Fruit fly (Drosophila melanogaster) whole organism, wandering third instar larva: ENCODE measurements around the gene CG7246.

Experiments
- Abd-B ChIP-seq: fragments of >200 bp; optimal IDR thresholded peaks from 2 replicates; lab custom pipeline; 2017; ENCODE audit warnings: missing biosample characterization, missing genetic modification characterization
- CG32264 ChIP-seq: fragments of 200-800 bp; sonication (Bioruptor generic); optimal IDR thresholded peaks from 2 replicates; lab custom pipeline; 2016; ENCODE audit warnings: missing biosample characterization, missing genetic modification characterization
- CG9705 ChIP-seq: fragments of 200-800 bp; sonication (Bioruptor generic); optimal IDR thresholded peaks from 2 replicates; lab custom pipeline; 2018; ENCODE audit warnings: missing biosample characterization, mild to moderate bottlenecking, missing genetic modification characterization
- CrebA ChIP-seq: fragments of 200-800 bp; sonication (Bioruptor generic); optimal IDR thresholded peaks from 2 replicates; lab custom pipeline; 2016; ENCODE audit warnings: missing biosample characterization, mild to moderate bottlenecking, missing genetic modification characterization, borderline replicate concordance
- Dfd ChIP-seq: fragments of >200 bp; optimal IDR thresholded peaks from 2 replicates; lab custom pipeline; 2017; ENCODE audit warnings: missing biosample characterization, missing genetic modification characterization
- GATAd ChIP-seq: sonication (Bioruptor generic); optimal IDR thresholded peaks from 2 replicates; lab custom pipeline; 2016; ENCODE audit warnings: missing biosample characterization, missing genetic modification characterization
- HLH106 ChIP-seq: fragments of 200-800 bp; optimal IDR thresholded peaks from 3 replicates; lab custom pipeline; 2019; ENCODE audit warnings: missing biosample characterization, mild to moderate bottlenecking, missing genetic modification characterization, moderate library complexity
- Hnf4 ChIP-seq: fragments of 200-800 bp; sonication (Bioruptor generic); optimal IDR thresholded peaks from 2 replicates; lab custom pipeline; 2016; ENCODE audit warnings: missing biosample characterization, mild to moderate bottlenecking, missing genetic modification characterization
- Hr78 ChIP-seq: fragments of >200 bp; optimal IDR thresholded peaks from 2 replicates; lab custom pipeline; 2017; ENCODE audit warnings: missing biosample characterization, missing genetic modification characterization
- Hr83 ChIP-seq: fragments of 200-300 bp; sonication (Bioruptor generic); optimal IDR thresholded peaks from 2 replicates; lab custom pipeline; 2016; ENCODE audit warnings: missing biosample characterization, mild to moderate bottlenecking, missing genetic modification characterization, moderate library complexity; ENCODE audit not compliant: poor library complexity, severe bottlenecking
- Jra ChIP-seq: sonication (Bioruptor generic); optimal IDR thresholded peaks from 2 replicates; lab custom pipeline; 2016; ENCODE audit warnings: missing biosample characterization, missing genetic modification characterization
- Myc ChIP-seq: fragments of >200 bp; optimal IDR thresholded peaks from 2 replicates; lab custom pipeline; 2017
- N ChIP-seq: fragments of >200 bp; optimal IDR thresholded peaks from 2 replicates; lab custom pipeline; 2018; ENCODE audit warnings: missing biosample characterization, missing external identifiers, missing genetic modification characterization
- OdsH ChIP-seq: fragments of 200-800 bp; sonication (Bioruptor generic); optimal IDR thresholded peaks from 2 replicates; lab custom pipeline; 2016; ENCODE audit warnings: missing biosample characterization, mild to moderate bottlenecking, missing genetic modification characterization
- Rel ChIP-seq, 2 experiments: fragments of 200-800 bp; sonication (Bioruptor generic) in 1 of 2; optimal IDR thresholded peaks; 2 replicates in 1 of 2; 3 replicates in 1 of 2; lab custom pipeline; 2016 to 2019; ENCODE audit warnings: mild to moderate bottlenecking in 2 of 2, missing biosample characterization in 2 of 2, missing genetic modification characterization in 2 of 2, moderate library complexity in 1 of 2
- Sp1 ChIP-seq: fragments of 200-800 bp; sonication (Bioruptor generic); optimal IDR thresholded peaks from 3 replicates; lab custom pipeline; 2019; ENCODE audit warnings: missing biosample characterization, mild to moderate bottlenecking, missing genetic modification characterization, moderate library complexity
- Vsx2 ChIP-seq: fragments of 200-300, 225-300 bp; sonication (Bioruptor generic); optimal IDR thresholded peaks from 2 replicates; lab custom pipeline; 2018; ENCODE audit warnings: missing biosample characterization, missing genetic modification characterization; ENCODE audit not compliant: partially characterized antibody
- br ChIP-seq: fragments of 200-800 bp; sonication (Bioruptor generic); optimal IDR thresholded peaks from 2 replicates; lab custom pipeline; 2016; ENCODE audit warnings: missing biosample characterization, missing genetic modification characterization
- brk ChIP-seq: fragments of 200-800 bp; sonication (Bioruptor generic); optimal IDR thresholded peaks from 2 replicates; lab custom pipeline; 2016; ENCODE audit warnings: missing biosample characterization, mild to moderate bottlenecking, missing genetic modification characterization
- dl ChIP-seq, 2 experiments: fragments of 175-275, 200-275 bp in 1 of 2; fragments of 200-275 bp in 1 of 2; sonication (Bioruptor generic); optimal IDR thresholded peaks; lab custom pipeline; 2018; ENCODE audit warnings: mild to moderate bottlenecking in 2 of 2, missing biosample characterization in 2 of 2, missing genetic modification characterization in 2 of 2, moderate library complexity in 2 of 2; ENCODE audit not compliant: partially characterized antibody in 2 of 2, insufficient read depth in 1 of 2
- dmrt93B ChIP-seq: fragments of 200-800 bp; sonication (Bioruptor generic); optimal IDR thresholded peaks from 2 replicates; lab custom pipeline; 2018; ENCODE audit warnings: missing biosample characterization, mild to moderate bottlenecking, missing genetic modification characterization
- dsf ChIP-seq: sonication (Bioruptor generic); optimal IDR thresholded peaks from 2 replicates; lab custom pipeline; 2016; ENCODE audit warnings: missing biosample characterization, missing genetic modification characterization, borderline replicate concordance
- ey ChIP-seq: fragments of 200-800 bp; sonication (Bioruptor generic); optimal IDR thresholded peaks from 2 replicates; lab custom pipeline; 2016; ENCODE audit warnings: missing biosample characterization, missing genetic modification characterization
- foxo ChIP-seq, 2 experiments: fragments of 200-800 bp; sonication (Bioruptor generic); optimal IDR thresholded peaks; 2 replicates in 1 of 2; 3 replicates in 1 of 2; lab custom pipeline; 2016 to 2017; ENCODE audit warnings: missing biosample characterization in 2 of 2, missing genetic modification characterization in 2 of 2
- fru ChIP-seq: fragments of 200-800 bp; sonication (Bioruptor generic); optimal IDR thresholded peaks from 3 replicates; lab custom pipeline; 2016; ENCODE audit warnings: missing biosample characterization, mild to moderate bottlenecking, missing genetic modification characterization
- h ChIP-seq: fragments of 200-800 bp; sonication (Bioruptor generic); optimal IDR thresholded peaks from 3 replicates; lab custom pipeline; 2016; ENCODE audit warnings: missing biosample characterization, mild to moderate bottlenecking, missing genetic modification characterization
- lola ChIP-seq: fragments of >200 bp; optimal IDR thresholded peaks from 2 replicates; lab custom pipeline; 2017; ENCODE audit warnings: missing biosample characterization, missing genetic modification characterization
- pan ChIP-seq: fragments of >200 bp; optimal IDR thresholded peaks from 2 replicates; lab custom pipeline; 2017
- psq ChIP-seq: fragments of 200-800 bp; sonication (Bioruptor generic); optimal IDR thresholded peaks from 3 replicates; lab custom pipeline; 2017; ENCODE audit warnings: missing biosample characterization, mild to moderate bottlenecking, missing genetic modification characterization, moderate library complexity
- rgr ChIP-seq: fragments of 200-800 bp; sonication (Bioruptor generic); optimal IDR thresholded peaks from 3 replicates; lab custom pipeline; 2016; ENCODE audit warnings: missing biosample characterization, mild to moderate bottlenecking, missing genetic modification characterization
- sage ChIP-seq: fragments of 200-800 bp; sonication (Bioruptor generic); optimal IDR thresholded peaks from 2 replicates; lab custom pipeline; 2016; ENCODE audit warnings: missing biosample characterization, mild to moderate bottlenecking, missing genetic modification characterization
- sv ChIP-seq: fragments of 200-800 bp; sonication (Bioruptor generic); optimal IDR thresholded peaks from 3 replicates; lab custom pipeline; 2016; ENCODE audit warnings: missing biosample characterization, missing genetic modification characterization
- tai ChIP-seq: sonication (Bioruptor generic); optimal IDR thresholded peaks from 2 replicates; lab custom pipeline; 2016; ENCODE audit warnings: missing biosample characterization, missing genetic modification characterization
- usp ChIP-seq: fragments of >200 bp; optimal IDR thresholded peaks from 2 replicates; lab custom pipeline; 2017; ENCODE audit warnings: missing biosample characterization, missing genetic modification characterization
- woc ChIP-seq: sonication (Bioruptor generic); optimal IDR thresholded peaks from 2 replicates; lab custom pipeline; 2016; ENCODE audit warnings: missing biosample characterization, mild to moderate bottlenecking, missing genetic modification characterization

Gene CG7246

dm6 chrX:9080962-9081361, at the start of gene CG7246, which contains the start of gene HP1b:
CG7246 (minus strand) TSS chrX:9081057.
HP1b (plus strand) TSS chrX:9081063.
- TF ChIP-seq ey (peak; percentile 52), dmrt93B (GFP tag; lab: Kevin White, UChicago) (peak; percentile 32), sage (GFP tag; lab: Kevin White, UChicago) (peak; percentile 70), CrebA (GFP tag; lab: Kevin White, UChicago) (no peak), OdsH (GFP tag; lab: Kevin White, UChicago) (peak; percentile 67), Hr83 (GFP tag; lab: Kevin White, UChicago) (no peak), Hnf4 (GFP tag; lab: Kevin White, UChicago) (peak; percentile 76), Sp1 (GFP tag; lab: Kevin White, UChicago) (peak; percentile 69), h (GFP tag; lab: Kevin White, UChicago) (peak; percentile 78), HLH106 (tag; lab: Kevin White, UChicago) (peak; percentile 80), Rel (GFP tag; optimal IDR thresholded peaks at IDR 0.05; lab: Kevin White, UChicago) (no peak), Rel (tag; optimal IDR thresholded peaks at IDR 0.05; lab: Kevin White, UChicago) (peak; percentile 41), tai (GFP tag; lab: Kevin White, UChicago) (no peak), foxo (GFP tag; optimal IDR thresholded peaks at IDR 0.05; lab: Kevin White, UChicago) (peak in 1 of 2 experiments; percentile 86), dsf (GFP tag; lab: Kevin White, UChicago) (peak; percentile 28), Hr78 (GFP tag; lab: Kevin White, UChicago) (no peak), psq (peak; percentile 60), sv (GFP tag; lab: Kevin White, UChicago) (peak; percentile 57), br (GFP tag; lab: Kevin White, UChicago) (peak; percentile 49), CG9705 (peak; percentile 34), woc (GFP tag; lab: Kevin White, UChicago) (peak; percentile 57), fru (GFP tag; lab: Kevin White, UChicago) (peak; percentile 76), rgr (GFP tag; lab: Kevin White, UChicago) (peak; percentile 78), Jra (GFP tag; lab: Kevin White, UChicago) (peak; percentile 6), CG32264 (GFP tag; lab: Kevin White, UChicago) (peak; percentile 26), Abd-B (GFP tag; lab: Kevin White, UChicago) (no peak)

- no peak for TF ChIP-seq psq
- TF ChIP-seq Vsx2 (GFP tag; lab: Kevin White, UChicago) = no peak
- no peak for TF ChIP-seq dmrt93B (GFP tag; lab: Kevin White, UChicago)
- no peak for TF ChIP-seq Hnf4 (GFP tag; lab: Kevin White, UChicago)
- TF ChIP-seq OdsH (GFP tag; lab: Kevin White, UChicago) = no peak
- no peak for TF ChIP-seq fru (GFP tag; lab: Kevin White, UChicago)
- TF ChIP-seq pan (lab: Kevin White, UChicago) = no peak
- no peak for TF ChIP-seq brk (GFP tag; lab: Kevin White, UChicago)
Observed at dm6 chrX:9130243-9130642, 49.4 kb upstream of the CG7246 start.

dm6 chrX:9129436-9129835, 48.6 kb upstream of the CG7246 start:
- TF ChIP-seq dl (GFP tag; optimal IDR thresholded peaks at IDR 0.05; lab: Kevin White, UChicago; ENCODE audit: insufficient read depth in 1 of 2, partially characterized antibody in 2 of 2) (no peak), GATAd (GFP tag; lab: Kevin White, UChicago) (no peak), tai (GFP tag; lab: Kevin White, UChicago) (no peak), CrebA (GFP tag; lab: Kevin White, UChicago) (no peak), lola (GFP tag; lab: Kevin White, UChicago) (no peak), usp (GFP tag; lab: Kevin White, UChicago) (no peak), Myc (no peak), pan (lab: Kevin White, UChicago) (no peak), sv (GFP tag; lab: Kevin White, UChicago) (no peak), br (GFP tag; lab: Kevin White, UChicago) (no peak)

- TF ChIP-seq Dfd (no peak), Myc (no peak), Vsx2 (GFP tag; lab: Kevin White, UChicago) (no peak), foxo (GFP tag; optimal IDR thresholded peaks at IDR 0.05; lab: Kevin White, UChicago) (no peak), OdsH (GFP tag; lab: Kevin White, UChicago) (no peak), ey (no peak), woc (GFP tag; lab: Kevin White, UChicago) (no peak), fru (GFP tag; lab: Kevin White, UChicago) (no peak), pan (lab: Kevin White, UChicago) (no peak), N (GFP tag; lab: Kevin White, UChicago) (no peak), GATAd (GFP tag; lab: Kevin White, UChicago) (no peak), Sp1 (GFP tag; lab: Kevin White, UChicago) (no peak), sv (GFP tag; lab: Kevin White, UChicago) (no peak)
Observed at dm6 chrX:9128012-9128280, 47.1 kb upstream of the CG7246 start.
